Worm (Caenorhabditis elegans) whole organism, young adult: ENCODE results near the gene unc-58.

Experiments used
- B0261.1 ChIP-seq: sonication (generic microtip); optimal IDR thresholded peaks from 2 replicates; lab custom pipeline; 2016; ENCODE audit warnings: mild to moderate bottlenecking, missing genetic modification characterization, moderate library complexity, missing compliant biosample characterization
- C06A6.2 ChIP-seq: fragments of 200-800 bp; sonication (Bioruptor generic); conservative IDR thresholded peaks from 2 replicates; pipeline ENCODE4 v1.3.6; 2022; ENCODE audit warnings: missing genetic modification characterization, missing compliant biosample characterization
- D2030.7 ChIP-seq: fragments of 200-800 bp; sonication (Bioruptor generic); IDR thresholded peaks from 2 replicates; pipeline ENCODE4 v1.3.6; 2022; ENCODE audit warnings: missing genetic modification reagents, missing genetic modification characterization, missing compliant biosample characterization
- F22D6.2 ChIP-seq: sonication (generic microtip); optimal IDR thresholded peaks from 2 replicates; lab custom pipeline; 2016; ENCODE audit warnings: mild to moderate bottlenecking, missing genetic modification characterization, missing compliant biosample characterization
- F33H1.4 ChIP-seq: fragments of 200-800 bp; sonication (Bioruptor generic); IDR thresholded peaks from 2 replicates; pipeline ENCODE4 v1.3.6; 2022; ENCODE audit warnings: missing genetic modification reagents, missing genetic modification characterization, missing compliant biosample characterization
- F37B4.10 ChIP-seq: fragments of 200-800 bp; sonication (Bioruptor generic); IDR thresholded peaks from 2 replicates; pipeline ENCODE4 v1.3.6; 2022; ENCODE audit warnings: missing genetic modification characterization, missing compliant biosample characterization
- F49E8.2 ChIP-seq: sonication (generic microtip); optimal IDR thresholded peaks from 3 replicates; lab custom pipeline; 2017; ENCODE audit warnings: missing genetic modification characterization, mild to moderate bottlenecking, missing compliant biosample characterization, antibody characterized with exemption, moderate library complexity; ENCODE audit not compliant: insufficient read depth
- F52B5.7 ChIP-seq: sonication (generic microtip); optimal IDR thresholded peaks from 2 replicates; lab custom pipeline; 2016; ENCODE audit warnings: mild to moderate bottlenecking, missing genetic modification characterization, missing compliant biosample characterization
- F57A8.1 ChIP-seq: fragments of 200-800 bp; sonication (Bioruptor generic); optimal IDR thresholded peaks from 2 replicates; lab custom pipeline; 2018; ENCODE audit warnings: mild to moderate bottlenecking, missing genetic modification characterization, moderate library complexity, missing compliant biosample characterization
- K12H6.12 ChIP-seq: fragments of 200-800 bp; sonication (Bioruptor generic); optimal IDR thresholded peaks from 2 replicates; lab custom pipeline; 2018; ENCODE audit warnings: mild to moderate bottlenecking, missing genetic modification characterization, missing compliant biosample characterization
- T26A5.8 ChIP-seq: sonication (generic microtip); optimal IDR thresholded peaks from 2 replicates; lab custom pipeline; 2016; ENCODE audit warnings: missing genetic modification characterization, missing compliant biosample characterization
- akir-1 ChIP-seq: fragments of 200-800 bp; sonication (Bioruptor generic); optimal IDR thresholded peaks from 2 replicates; lab custom pipeline; 2018; ENCODE audit warnings: mild to moderate bottlenecking, missing genetic modification characterization, moderate library complexity, missing compliant biosample characterization
- aptf-2 ChIP-seq: fragments of 200-800 bp; sonication (Bioruptor generic); conservative IDR thresholded peaks from 2 replicates; pipeline ENCODE4 v1.3.6; 2022; ENCODE audit warnings: missing genetic modification reagents, missing genetic modification characterization, missing compliant biosample characterization
- aptf-3 ChIP-seq: fragments of 200-800 bp; sonication (Bioruptor generic); IDR thresholded peaks from 2 replicates; pipeline ENCODE4 v1.3.6; 2022; ENCODE audit warnings: missing genetic modification characterization, missing compliant biosample characterization
- bed-1 ChIP-seq: fragments of 200-800 bp; sonication (Bioruptor generic); IDR thresholded peaks from 2 replicates; pipeline ENCODE4 v1.3.6; 2022; ENCODE audit warnings: missing genetic modification reagents, missing genetic modification characterization, missing compliant biosample characterization
- bed-2 ChIP-seq: fragments of 200-800 bp; sonication (Bioruptor generic); IDR thresholded peaks from 2 replicates; pipeline ENCODE4 v1.3.6; 2022; ENCODE audit warnings: missing genetic modification reagents, missing genetic modification characterization, missing compliant biosample characterization
- ceh-58 ChIP-seq: fragments of 200-800 bp; sonication (Bioruptor generic); IDR thresholded peaks from 2 replicates; pipeline ENCODE4 v1.3.6; 2022; ENCODE audit warnings: missing genetic modification characterization, missing compliant biosample characterization
- ceh-79 ChIP-seq: sonication (generic microtip); optimal IDR thresholded peaks from 2 replicates; lab custom pipeline; 2017; ENCODE audit warnings: mild to moderate bottlenecking, missing genetic modification characterization, missing compliant biosample characterization
- ceh-91 ChIP-seq: fragments of 200-800 bp; sonication (Bioruptor generic); IDR thresholded peaks from 2 replicates; pipeline ENCODE4 v1.3.6; 2022; ENCODE audit warnings: missing genetic modification reagents, missing genetic modification characterization, missing compliant biosample characterization
- chd-7 ChIP-seq: sonication (generic microtip); optimal IDR thresholded peaks from 2 replicates; lab custom pipeline; 2016; ENCODE audit warnings: mild to moderate bottlenecking, missing genetic modification characterization, moderate library complexity, missing compliant biosample characterization
- die-1 ChIP-seq: sonication (generic microtip); optimal IDR thresholded peaks from 2 replicates; lab custom pipeline; 2016; ENCODE audit warnings: missing genotype, mild to moderate bottlenecking, missing genetic modification characterization, missing compliant biosample characterization
- ekl-4 ChIP-seq: fragments of 200-800 bp; sonication (Bioruptor generic); IDR thresholded peaks from 2 replicates; pipeline ENCODE4 v1.3.6; 2022; ENCODE audit warnings: missing genetic modification reagents, missing genetic modification characterization, missing compliant biosample characterization
- fkh-3 ChIP-seq: sonication (generic microtip); optimal IDR thresholded peaks from 2 replicates; lab custom pipeline; 2016; ENCODE audit warnings: mild to moderate bottlenecking, missing genetic modification characterization, missing compliant biosample characterization
- gei-17 ChIP-seq: fragments of 200-800 bp; sonication (Bioruptor generic); optimal IDR thresholded peaks from 2 replicates; lab custom pipeline; 2018; ENCODE audit warnings: mild to moderate bottlenecking, missing genetic modification characterization, missing compliant biosample characterization
- hlh-26 ChIP-seq: fragments of 200-800 bp; sonication (Bioruptor generic); conservative IDR thresholded peaks from 2 replicates; pipeline ENCODE4 v1.3.6; 2022; ENCODE audit warnings: missing genetic modification reagents, missing genetic modification characterization, missing compliant biosample characterization
- lag-1 ChIP-seq: fragments of 200-800 bp; sonication (Bioruptor generic); IDR thresholded peaks from 2 replicates; pipeline ENCODE4 v1.3.6; 2022; ENCODE audit warnings: missing genetic modification reagents, missing genetic modification characterization, missing compliant biosample characterization
- let-526 ChIP-seq: fragments of 200-800 bp; sonication (Bioruptor generic); IDR thresholded peaks from 2 replicates; pipeline ENCODE4 v1.3.6; 2022; ENCODE audit warnings: missing genetic modification reagents, missing genetic modification characterization, missing compliant biosample characterization
- let-607 ChIP-seq, 2 experiments: fragments of 200-800 bp in 1 of 2; sonication (Bioruptor generic) in 1 of 2; sonication (generic microtip) in 1 of 2; optimal IDR thresholded peaks; 2 replicates each; lab custom pipeline; 2016 to 2018; ENCODE audit warnings: mild to moderate bottlenecking in 2 of 2, missing compliant biosample characterization in 2 of 2, missing genetic modification characterization in 2 of 2, moderate library complexity in 2 of 2, missing genotype in 1 of 2
- lin-54 ChIP-seq: fragments of 200-800 bp; sonication (Bioruptor generic); optimal IDR thresholded peaks from 2 replicates; lab custom pipeline; 2018; ENCODE audit warnings: mild to moderate bottlenecking, missing genetic modification characterization, missing compliant biosample characterization
- lir-1 ChIP-seq: fragments of 200-800 bp; sonication (Bioruptor generic); conservative IDR thresholded peaks from 2 replicates; pipeline ENCODE4 v1.3.6; 2022; ENCODE audit warnings: missing genetic modification reagents, missing genetic modification characterization, missing compliant biosample characterization
- madf-10 ChIP-seq: sonication (generic microtip); optimal IDR thresholded peaks from 2 replicates; lab custom pipeline; 2016; ENCODE audit warnings: mild to moderate bottlenecking, missing genetic modification characterization, missing compliant biosample characterization
- madf-6 ChIP-seq: fragments of 200-800 bp; sonication (Bioruptor generic); IDR thresholded peaks from 2 replicates; pipeline ENCODE4 v1.3.6; 2022; ENCODE audit warnings: missing genetic modification reagents, missing genetic modification characterization, missing compliant biosample characterization
- mcd-1 ChIP-seq: fragments of 200-800 bp; sonication (Bioruptor generic); IDR thresholded peaks from 2 replicates; pipeline ENCODE4 v1.3.6; 2022; ENCODE audit warnings: missing genetic modification reagents, missing genetic modification characterization, missing compliant biosample characterization
- mes-4 ChIP-seq: sonication (generic microtip); optimal IDR thresholded peaks from 2 replicates; lab custom pipeline; 2016; ENCODE audit warnings: missing genotype, missing genetic modification characterization, missing compliant biosample characterization
- nfya-2 ChIP-seq: fragments of 200-800 bp; sonication (Bioruptor generic); IDR thresholded peaks from 2 replicates; pipeline ENCODE4 v1.3.6; 2022; ENCODE audit warnings: missing genetic modification reagents, missing genetic modification characterization, missing compliant biosample characterization
- nfyb-1 ChIP-seq: fragments of 200-800 bp; sonication (Bioruptor generic); IDR thresholded peaks from 2 replicates; pipeline ENCODE4 v1.3.6; 2022; ENCODE audit warnings: missing genetic modification reagents, missing genetic modification characterization, missing compliant biosample characterization
- nhr-120 ChIP-seq: fragments of 200-800 bp; sonication (Bioruptor generic); IDR thresholded peaks from 2 replicates; pipeline ENCODE4 v1.3.6; 2022; ENCODE audit warnings: missing genetic modification characterization, missing compliant biosample characterization
- nhr-179 ChIP-seq: sonication (generic microtip); optimal IDR thresholded peaks from 2 replicates; lab custom pipeline; 2016; ENCODE audit warnings: mild to moderate bottlenecking, missing genetic modification characterization, missing compliant biosample characterization
- repo-1 ChIP-seq: sonication (generic microtip); optimal IDR thresholded peaks from 2 replicates; lab custom pipeline; 2017; ENCODE audit warnings: mild to moderate bottlenecking, missing genetic modification characterization, missing compliant biosample characterization
- rpc-1 ChIP-seq, 2 experiments: fragments of 150-350 bp in 1 of 2; sonication (generic microtip) in 1 of 2; optimal IDR thresholded peaks; 2 replicates each; lab custom pipeline; 2014 to 2018; ENCODE audit warnings: missing biosample characterization in 1 of 2, missing genetic modification characterization in 1 of 2, missing genetic modification reagents in 1 of 2, missing genotype in 1 of 2
- sptf-2 ChIP-seq: fragments of 200-800 bp; sonication (Bioruptor generic); optimal IDR thresholded peaks from 2 replicates; lab custom pipeline; 2018; ENCODE audit warnings: mild to moderate bottlenecking, missing genetic modification characterization, missing compliant biosample characterization
- tbx-9 ChIP-seq: sonication (generic microtip); optimal IDR thresholded peaks from 2 replicates; lab custom pipeline; 2016; ENCODE audit warnings: borderline replicate concordance, missing genetic modification characterization, inconsistent platforms, missing compliant biosample characterization
- tlf-1 ChIP-seq: fragments of 200-800 bp; sonication (Bioruptor generic); optimal IDR thresholded peaks from 2 replicates; lab custom pipeline; 2018; ENCODE audit warnings: mild to moderate bottlenecking, missing genetic modification characterization, missing compliant biosample characterization
- xnd-1 ChIP-seq: sonication (generic microtip); optimal IDR thresholded peaks from 2 replicates; lab custom pipeline; 2016; ENCODE audit warnings: missing genotype, missing genetic modification reagents, missing genetic modification characterization, missing compliant biosample characterization
- ztf-22 ChIP-seq: fragments of 200-800 bp; sonication (Bioruptor generic); optimal IDR thresholded peaks from 2 replicates; lab custom pipeline; 2018; ENCODE audit warnings: mild to moderate bottlenecking, missing genetic modification characterization, moderate library complexity, missing compliant biosample characterization
- ztf-25 ChIP-seq: fragments of 200-800 bp; sonication (Bioruptor generic); IDR thresholded peaks from 2 replicates; pipeline ENCODE4 v1.3.6; 2022; ENCODE audit warnings: missing genetic modification reagents, missing genetic modification characterization, missing compliant biosample characterization
- ztf-3 ChIP-seq: fragments of 200-800 bp; sonication (Bioruptor generic); optimal IDR thresholded peaks from 2 replicates; lab custom pipeline; 2018; ENCODE audit warnings: mild to moderate bottlenecking, missing genetic modification characterization, missing compliant biosample characterization

Gene unc-58

ce11 chrX:10148235-10148872 is 15.4 kb upstream of the unc-58 start (continued):
- TF ChIP-seq tbx-9 (tag; lab: Kevin White, UChicago) = no peak
- TF ChIP-seq sptf-2 (GFP tag; lab: Kevin White, UChicago) = no peak
- no peak for TF ChIP-seq ztf-22 (GFP tag; lab: Kevin White, UChicago)
- no peak for TF ChIP-seq ztf-3
- TF ChIP-seq aptf-3 (GFP tag; lab: Robert Waterston, UW) = no peak
- TF ChIP-seq D2030.7 = peak; percentile 91
- peak; percentile 81 for TF ChIP-seq B0261.1 (tag; lab: Kevin White, UChicago)
- TF ChIP-seq F57A8.1 (GFP tag; lab: Kevin White, UChicago) = no peak
- TF ChIP-seq F22D6.2 (tag; lab: Kevin White, UChicago) = no peak
- TF ChIP-seq F33H1.4 (GFP tag; lab: Robert Waterston, UW) = no peak
- TF ChIP-seq akir-1 (GFP tag; lab: Kevin White, UChicago) = no peak
- no peak for TF ChIP-seq lag-1 (GFP tag; lab: Robert Waterston, UW)
- TF ChIP-seq xnd-1 (tag; lab: Kevin White, UChicago) = no peak
- TF ChIP-seq tlf-1 = no peak
- 0 out of 2 replicates have a peak, but pooled peaks have one; percentile 3 for TF ChIP-seq mcd-1 (GFP tag; lab: Robert Waterston, UW)
- peak; percentile 31 for TF ChIP-seq lin-54
- no peak for TF ChIP-seq lir-1
- TF ChIP-seq K12H6.12 (tag; lab: Kevin White, UChicago) = peak; percentile 14
- peak; percentile 63; the same call in 1 of the 2 replicates for TF ChIP-seq madf-6 (GFP tag; lab: Robert Waterston, UW)
- peak; percentile 87 for TF ChIP-seq rpc-1 (optimal IDR thresholded peaks at IDR 0.05; lab: Kevin White, UChicago)
- TF ChIP-seq rpc-1 (tag; optimal IDR thresholded peaks at IDR 0.05; lab: Kevin White, UChicago) = peak; percentile 98
- 0 out of 2 replicates have a peak, but pooled peaks have one; percentile 33 for TF ChIP-seq bed-1
- TF ChIP-seq ceh-91 (GFP tag; lab: Robert Waterston, UW) = 0 out of 2 replicates have a peak, but pooled peaks have one; percentile 23
- no peak for TF ChIP-seq let-526 (GFP tag; lab: Robert Waterston, UW)
- TF ChIP-seq T26A5.8 (tag; lab: Kevin White, UChicago) = no peak
- peak; percentile 55 for TF ChIP-seq madf-10
- no peak for TF ChIP-seq fkh-3
- TF ChIP-seq ceh-79 = peak; percentile 1
- no peak for TF ChIP-seq bed-2 (GFP tag; lab: Robert Waterston, UW)
- TF ChIP-seq C06A6.2 (GFP tag; lab: Robert Waterston, UW) = 0 out of 2 replicates have a peak, but pooled peaks have one; percentile 10
- TF ChIP-seq die-1 (tag; lab: Kevin White, UChicago) = peak; percentile 92
- no peak for TF ChIP-seq hlh-26 (GFP tag; lab: Robert Waterston, UW)
- TF ChIP-seq chd-7 (tag; lab: Kevin White, UChicago) = no peak
- peak; percentile 45 for TF ChIP-seq mes-4 (tag; lab: Kevin White, UChicago)
- no peak for TF ChIP-seq F52B5.7 (tag; lab: Kevin White, UChicago)
- TF ChIP-seq F37B4.10 (GFP tag; lab: Robert Waterston, UW) = no peak
- peak; percentile 55; the same call in 1 of the 2 replicates for TF ChIP-seq ekl-4
- no peak for TF ChIP-seq nhr-120 (GFP tag; lab: Robert Waterston, UW)
- TF ChIP-seq F49E8.2 (tag; lab: Kevin White, UChicago) = peak; percentile 46
- no peak for TF ChIP-seq nfya-2 (GFP tag; lab: Robert Waterston, UW)
- peak; percentile 74; the same call in 1 of the 2 replicates for TF ChIP-seq nfyb-1
- peak in 1 of 2 experiments; percentile 39 for TF ChIP-seq let-607 (tag; optimal IDR thresholded peaks at IDR 0.05; lab: Kevin White, UChicago)
- TF ChIP-seq ceh-58 (GFP tag; lab: Robert Waterston, UW) = no peak
- no peak for TF ChIP-seq gei-17 (GFP tag; lab: Kevin White, UChicago)
- peak; percentile 63 for TF ChIP-seq repo-1 (tag; lab: Kevin White, UChicago)
- no peak for TF ChIP-seq nhr-179 (tag; lab: Kevin White, UChicago)
- no peak for TF ChIP-seq aptf-2 (GFP tag; lab: Robert Waterston, UW)
- 0 out of 2 replicates have a peak, but pooled peaks have one; percentile 61 for TF ChIP-seq ztf-25 (GFP tag; lab: Robert Waterston, UW)
